Worm (Caenorhabditis elegans) whole organism, young adult: ENCODE results near the gene gsr-1.

ENCODE experiments used
- B0261.1 ChIP-seq: sonication (generic microtip); optimal IDR thresholded peaks from 2 replicates; lab custom pipeline; 2016; ENCODE audit warnings: mild to moderate bottlenecking, missing genetic modification characterization, moderate library complexity, missing compliant biosample characterization
- F10E7.11 ChIP-seq: sonication (generic microtip); optimal IDR thresholded peaks from 2 replicates; lab custom pipeline; 2017; ENCODE audit warnings: mild to moderate bottlenecking, missing genetic modification characterization, moderate library complexity, missing compliant biosample characterization
- F22D6.2 ChIP-seq: sonication (generic microtip); optimal IDR thresholded peaks from 2 replicates; lab custom pipeline; 2016; ENCODE audit warnings: mild to moderate bottlenecking, missing genetic modification characterization, missing compliant biosample characterization
- F49E8.2 ChIP-seq: sonication (generic microtip); optimal IDR thresholded peaks from 3 replicates; lab custom pipeline; 2017; ENCODE audit warnings: missing genetic modification characterization, mild to moderate bottlenecking, missing compliant biosample characterization, antibody characterized with exemption, moderate library complexity; ENCODE audit not compliant: insufficient read depth
- T26A5.8 ChIP-seq: sonication (generic microtip); optimal IDR thresholded peaks from 2 replicates; lab custom pipeline; 2016; ENCODE audit warnings: missing genetic modification characterization, missing compliant biosample characterization
- Y67H2A.10 ChIP-seq: fragments of 200-800 bp; sonication (Bioruptor generic); conservative IDR thresholded peaks from 2 replicates; pipeline ENCODE4 v1.3.6; 2022; ENCODE audit warnings: missing genetic modification reagents, missing genetic modification characterization, missing compliant biosample characterization
- ZK185.1 ChIP-seq: sonication (generic microtip); optimal IDR thresholded peaks from 2 replicates; lab custom pipeline; 2016; ENCODE audit warnings: mild to moderate bottlenecking, missing genetic modification characterization, missing compliant biosample characterization; ENCODE audit not compliant: poor library complexity, severe bottlenecking
- ama-1 ChIP-seq, 3 experiments: fragments of 150-350 bp in 1 of 3; sonication (generic microtip) in 2 of 3; optimal IDR thresholded peaks; 2 replicates each; lab custom pipeline; 2014 to 2018; ENCODE audit warnings: missing biosample characterization in 2 of 3, missing genetic modification characterization in 2 of 3, missing genetic modification reagents in 2 of 3
- aptf-3 ChIP-seq: fragments of 200-800 bp; sonication (Bioruptor generic); IDR thresholded peaks from 2 replicates; pipeline ENCODE4 v1.3.6; 2022; ENCODE audit warnings: missing genetic modification characterization, missing compliant biosample characterization
- attf-5 ChIP-seq: fragments of 200-800 bp; sonication (Bioruptor generic); optimal IDR thresholded peaks from 2 replicates; lab custom pipeline; 2018; ENCODE audit warnings: mild to moderate bottlenecking, missing genetic modification characterization, missing compliant biosample characterization
- cebp-1 ChIP-seq, 2 experiments: fragments of 200-800 bp in 1 of 2; sonication (Bioruptor generic) in 1 of 2; sonication (generic microtip) in 1 of 2; IDR thresholded peaks in 1 of 2; optimal IDR thresholded peaks in 1 of 2; 2 replicates each; pipeline versions ENCODE4 v1.3.6 to Lab custom; 2017 to 2022; ENCODE audit warnings: missing compliant biosample characterization in 2 of 2, missing genetic modification characterization in 2 of 2, mild to moderate bottlenecking in 1 of 2, missing genetic modification reagents in 1 of 2, moderate library complexity in 1 of 2
- chd-7 ChIP-seq: sonication (generic microtip); optimal IDR thresholded peaks from 2 replicates; lab custom pipeline; 2016; ENCODE audit warnings: mild to moderate bottlenecking, missing genetic modification characterization, moderate library complexity, missing compliant biosample characterization
- him-1 ChIP-seq: sonication (generic microtip); optimal IDR thresholded peaks from 2 replicates; lab custom pipeline; 2016; ENCODE audit warnings: missing genotype, missing genetic modification reagents, missing genetic modification characterization, missing compliant biosample characterization
- lin-26 ChIP-seq: fragments of 200-800 bp; sonication (Bioruptor generic); IDR thresholded peaks from 2 replicates; pipeline ENCODE4 v1.3.6; 2022; ENCODE audit warnings: missing genetic modification reagents, missing genetic modification characterization, missing compliant biosample characterization
- lin-40 ChIP-seq: sonication (generic microtip); optimal IDR thresholded peaks from 2 replicates; lab custom pipeline; 2016; ENCODE audit warnings: missing genetic modification characterization, mild to moderate bottlenecking, missing compliant biosample characterization, missing genotype, missing genetic modification reagents
- lin-54 ChIP-seq: fragments of 200-800 bp; sonication (Bioruptor generic); optimal IDR thresholded peaks from 2 replicates; lab custom pipeline; 2018; ENCODE audit warnings: mild to moderate bottlenecking, missing genetic modification characterization, missing compliant biosample characterization
- lir-1 ChIP-seq: fragments of 200-800 bp; sonication (Bioruptor generic); conservative IDR thresholded peaks from 2 replicates; pipeline ENCODE4 v1.3.6; 2022; ENCODE audit warnings: missing genetic modification reagents, missing genetic modification characterization, missing compliant biosample characterization
- lsl-1 ChIP-seq: fragments of 200-800 bp; sonication (Bioruptor generic); optimal IDR thresholded peaks from 2 replicates; lab custom pipeline; 2018; ENCODE audit warnings: mild to moderate bottlenecking, missing genetic modification characterization, moderate library complexity, missing compliant biosample characterization
- madf-6 ChIP-seq: fragments of 200-800 bp; sonication (Bioruptor generic); IDR thresholded peaks from 2 replicates; pipeline ENCODE4 v1.3.6; 2022; ENCODE audit warnings: missing genetic modification reagents, missing genetic modification characterization, missing compliant biosample characterization
- madf-8 ChIP-seq: fragments of 200-800 bp; sonication (Bioruptor generic); conservative IDR thresholded peaks from 2 replicates; pipeline ENCODE4 v1.3.6; 2022; ENCODE audit warnings: missing genetic modification reagents, missing genetic modification characterization, missing compliant biosample characterization
- mcd-1 ChIP-seq: fragments of 200-800 bp; sonication (Bioruptor generic); IDR thresholded peaks from 2 replicates; pipeline ENCODE4 v1.3.6; 2022; ENCODE audit warnings: missing genetic modification reagents, missing genetic modification characterization, missing compliant biosample characterization
- mel-28 ChIP-seq: sonication (generic microtip); optimal IDR thresholded peaks from 2 replicates; lab custom pipeline; 2016; ENCODE audit warnings: borderline replicate concordance, mild to moderate bottlenecking, missing genetic modification characterization, missing compliant biosample characterization
- nfya-1 ChIP-seq: sonication (generic microtip); optimal IDR thresholded peaks from 2 replicates; lab custom pipeline; 2017; ENCODE audit warnings: antibody characterized with exemption, missing compliant biosample characterization, missing genetic modification characterization, borderline replicate concordance; ENCODE audit not compliant: insufficient read depth
- nhr-179 ChIP-seq: sonication (generic microtip); optimal IDR thresholded peaks from 2 replicates; lab custom pipeline; 2016; ENCODE audit warnings: mild to moderate bottlenecking, missing genetic modification characterization, missing compliant biosample characterization
- nhr-27 ChIP-seq: fragments of 200-800 bp; sonication (Bioruptor generic); optimal IDR thresholded peaks from 2 replicates; lab custom pipeline; 2018; ENCODE audit warnings: mild to moderate bottlenecking, missing genetic modification characterization, moderate library complexity, missing compliant biosample characterization
- nhr-80 ChIP-seq: sonication (generic microtip); optimal IDR thresholded peaks from 2 replicates; lab custom pipeline; 2016; ENCODE audit warnings: missing genetic modification characterization, missing compliant biosample characterization
- nhr-90 ChIP-seq: sonication (generic microtip); optimal IDR thresholded peaks from 2 replicates; lab custom pipeline; 2016; ENCODE audit warnings: missing genotype, mild to moderate bottlenecking, missing genetic modification characterization, missing compliant biosample characterization
- rec-8 ChIP-seq, 2 experiments: sonication (generic microtip); optimal IDR thresholded peaks; 2 replicates each; lab custom pipeline; 2016; ENCODE audit warnings: mild to moderate bottlenecking in 2 of 2, missing genetic modification characterization in 2 of 2, missing genetic modification reagents in 2 of 2, missing genotype in 2 of 2, missing biosample characterization in 1 of 2, missing compliant biosample characterization in 1 of 2, moderate library complexity in 1 of 2
- sea-2 ChIP-seq: fragments of 200-800 bp; sonication (Bioruptor generic); IDR thresholded peaks from 2 replicates; pipeline ENCODE4 v1.3.6; 2022; ENCODE audit warnings: missing genetic modification characterization, missing compliant biosample characterization
- snpc-4 ChIP-seq, 5 experiments: fragments of 150-350 bp in 1 of 5; sonication (generic microtip) in 4 of 5; optimal IDR thresholded peaks; 2 replicates each; lab custom pipeline; 2014 to 2018; ENCODE audit warnings: missing genetic modification characterization in 5 of 5, missing biosample characterization in 3 of 5, antibody characterized with exemption in 2 of 5, mild to moderate bottlenecking in 2 of 5, missing compliant biosample characterization in 2 of 5, missing genotype in 2 of 5, moderate library complexity in 2 of 5, missing genetic modification reagents in 1 of 5
- tbp1 ChIP-seq: fragments of 200-800 bp; sonication (Bioruptor generic); optimal IDR thresholded peaks from 2 replicates; lab custom pipeline; 2018; ENCODE audit warnings: mild to moderate bottlenecking, missing genetic modification characterization, missing compliant biosample characterization
- tlf-1 ChIP-seq: fragments of 200-800 bp; sonication (Bioruptor generic); optimal IDR thresholded peaks from 2 replicates; lab custom pipeline; 2018; ENCODE audit warnings: mild to moderate bottlenecking, missing genetic modification characterization, missing compliant biosample characterization
- unc-62 ChIP-seq: fragments of 150-350 bp; optimal IDR thresholded peaks from 2 replicates; lab custom pipeline; 2014; ENCODE audit warnings: missing biosample characterization, missing genetic modification reagents, missing genetic modification characterization
- zfh-2 ChIP-seq: fragments of 200-800 bp; sonication (Bioruptor generic); conservative IDR thresholded peaks from 2 replicates; pipeline ENCODE4 v1.3.6; 2022; ENCODE audit warnings: missing genetic modification reagents, missing genetic modification characterization, missing compliant biosample characterization
- zim-3 ChIP-seq: sonication (generic microtip); optimal IDR thresholded peaks from 2 replicates; lab custom pipeline; 2017; ENCODE audit warnings: mild to moderate bottlenecking, missing genetic modification characterization, moderate library complexity, missing compliant biosample characterization
- ztf-18 ChIP-seq: sonication (generic microtip); optimal IDR thresholded peaks from 2 replicates; lab custom pipeline; 2016; ENCODE audit warnings: missing genotype, mild to moderate bottlenecking, missing genetic modification characterization, missing compliant biosample characterization
- ztf-22 ChIP-seq: fragments of 200-800 bp; sonication (Bioruptor generic); optimal IDR thresholded peaks from 2 replicates; lab custom pipeline; 2018; ENCODE audit warnings: mild to moderate bottlenecking, missing genetic modification characterization, moderate library complexity, missing compliant biosample characterization
- ztf-26 ChIP-seq: sonication (generic microtip); optimal IDR thresholded peaks from 2 replicates; lab custom pipeline; 2017; ENCODE audit warnings: missing genetic modification characterization, missing compliant biosample characterization

gsr-1 gene

DNA sequence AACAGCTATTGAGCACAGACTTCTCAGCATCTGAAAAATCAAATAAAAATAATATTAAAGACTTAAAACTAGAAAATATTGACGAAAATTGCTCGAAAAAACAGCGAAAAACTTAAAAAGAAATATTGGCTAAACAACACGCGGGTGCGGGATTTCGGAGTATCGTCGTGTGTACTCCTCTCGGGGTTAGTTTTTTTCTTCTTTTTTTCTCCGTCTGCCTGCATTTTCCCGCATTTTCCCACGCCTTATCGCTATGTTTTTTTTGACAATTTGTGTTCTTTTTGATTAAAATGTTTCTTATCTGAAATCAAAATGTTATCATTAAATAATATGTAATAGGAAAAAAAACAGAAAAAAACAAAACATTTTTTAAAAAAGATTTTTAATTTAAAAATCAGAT is 20.4 kb upstream of the gsr-1 start, which contains the start of gene mrps-31 (continued):
- TF ChIP-seq ztf-26 (tag; lab: Kevin White, UChicago) (no peak), Y67H2A.10 (GFP tag; lab: Robert Waterston, UW) (no peak), madf-6 (0 out of 2 replicates have a peak, but pooled peaks have one; percentile 28), nhr-80 (tag; lab: Kevin White, UChicago) (peak; percentile 81), lsl-1 (no peak), aptf-3 (GFP tag; lab: Robert Waterston, UW) (no peak), B0261.1 (tag; lab: Kevin White, UChicago) (no peak), him-1 (tag; lab: Kevin White, UChicago) (no peak), nhr-90 (tag; lab: Kevin White, UChicago) (peak; percentile 2), snpc-4 (GFP tag; optimal IDR thresholded peaks at IDR 0.05; lab: Kevin White, UChicago) (no peak), snpc-4 (tag; optimal IDR thresholded peaks at IDR 0.05; lab: Kevin White, UChicago) (peak in 1 of 4 experiments; percentile 7), zim-3 (no peak), nhr-27 (tag; lab: Kevin White, UChicago) (no peak), tbp1 (GFP tag; lab: Kevin White, UChicago) (peak; percentile 14), F49E8.2 (no peak), T26A5.8 (tag; lab: Kevin White, UChicago) (no peak), lin-26 (no peak), ztf-22 (GFP tag; lab: Kevin White, UChicago) (no peak), tlf-1 (no peak), lir-1 (GFP tag; lab: Robert Waterston, UW) (no peak), unc-62 (GFP tag; lab: Kevin White, UChicago) (no peak), nfya-1 (tag; lab: Kevin White, UChicago) (no peak), madf-8 (GFP tag; lab: Robert Waterston, UW) (no peak), sea-2 (GFP tag; lab: Robert Waterston, UW) (no peak), attf-5 (GFP tag; lab: Kevin White, UChicago) (peak; percentile 16), mcd-1 (GFP tag; lab: Robert Waterston, UW) (0 out of 2 replicates have a peak, but pooled peaks have one; percentile 21)

DNA sequence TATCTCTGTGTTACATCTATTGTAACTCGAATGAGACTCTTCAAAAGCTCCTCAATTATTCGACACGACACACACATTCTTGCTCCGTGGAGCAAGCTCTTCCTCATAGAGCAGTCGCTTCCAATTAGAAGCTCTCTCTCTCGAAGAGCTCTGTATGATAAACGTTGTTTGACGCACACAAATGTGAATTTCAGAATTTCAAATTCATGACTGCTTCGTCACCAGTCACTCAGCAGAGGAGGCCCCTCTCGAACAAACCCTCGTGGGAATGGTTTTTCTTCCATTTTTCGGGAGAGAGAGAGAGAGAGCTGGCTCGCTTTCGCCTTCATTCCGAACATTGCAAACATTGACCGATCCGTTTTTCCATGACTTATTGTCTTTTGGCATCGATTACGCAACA is 18.3 kb upstream of the gsr-1 start:
- TF ChIP-seq B0261.1 (tag; lab: Kevin White, UChicago) (no peak), cebp-1 (GFP tag; IDR thresholded peaks at IDR 0.05; lab: Robert Waterston, UW) (no peak), cebp-1 (tag; optimal IDR thresholded peaks at IDR 0.05; lab: Kevin White, UChicago) (peak; percentile 8)

DNA sequence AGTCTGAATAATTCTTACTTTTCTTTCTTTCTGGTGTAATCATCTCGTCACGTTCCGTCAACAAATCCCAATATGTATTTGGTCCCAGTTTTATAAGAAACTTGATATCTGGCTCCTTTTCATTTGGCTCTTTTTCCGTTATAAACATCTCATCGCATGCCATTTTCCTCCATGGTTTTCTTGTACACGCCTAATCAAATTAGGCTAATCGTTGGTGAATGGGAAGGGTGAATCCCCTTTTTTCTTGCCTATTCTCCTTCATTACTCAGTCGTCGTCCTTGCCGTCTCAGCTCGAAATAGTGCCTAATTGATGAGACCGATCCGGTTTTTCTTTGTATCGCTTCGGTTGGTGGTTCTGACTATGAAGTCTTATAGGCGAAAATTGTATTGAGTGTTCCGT is 16.5 kb upstream of the gsr-1 start:
- TF ChIP-seq zfh-2 (GFP tag; lab: Robert Waterston, UW) (no peak), ztf-18 (tag; lab: Kevin White, UChicago) (no peak), ama-1 (optimal IDR thresholded peaks at IDR 0.05; lab: Kevin White, UChicago) (no peak), ama-1 (GFP tag; optimal IDR thresholded peaks at IDR 0.05; lab: Kevin White, UChicago) (no peak), F10E7.11 (tag; lab: Kevin White, UChicago) (no peak), rec-8 (tag; optimal IDR thresholded peaks at IDR 0.05; lab: Kevin White, UChicago) (no peak), nhr-179 (no peak), snpc-4 (GFP tag; optimal IDR thresholded peaks at IDR 0.05; lab: Kevin White, UChicago) (no peak), snpc-4 (tag; optimal IDR thresholded peaks at IDR 0.05; lab: Kevin White, UChicago) (no peak), mel-28 (tag; lab: Kevin White, UChicago) (no peak), ZK185.1 (tag; lab: Kevin White, UChicago) (no peak), lin-40 (tag; lab: Kevin White, UChicago) (no peak), lin-54 (GFP tag; lab: Kevin White, UChicago) (no peak), chd-7 (no peak), F22D6.2 (tag; lab: Kevin White, UChicago) (no peak)
- TF ChIP-seq, all 124 proteins: peak for 0
